Fruit fly (Drosophila melanogaster) S2 (cell line): ENCODE measurements around the gene CG31388.

ENCODE experiments used
- CG8478 ChIP-seq: fragments of >200 bp; optimal IDR thresholded peaks from 2 replicates; lab custom pipeline; 2018
- CTCF ChIP-seq, 2 experiments: fragments of >200 bp; optimal IDR thresholded peaks; 2 replicates each; lab custom pipeline; 2018

DNA sequence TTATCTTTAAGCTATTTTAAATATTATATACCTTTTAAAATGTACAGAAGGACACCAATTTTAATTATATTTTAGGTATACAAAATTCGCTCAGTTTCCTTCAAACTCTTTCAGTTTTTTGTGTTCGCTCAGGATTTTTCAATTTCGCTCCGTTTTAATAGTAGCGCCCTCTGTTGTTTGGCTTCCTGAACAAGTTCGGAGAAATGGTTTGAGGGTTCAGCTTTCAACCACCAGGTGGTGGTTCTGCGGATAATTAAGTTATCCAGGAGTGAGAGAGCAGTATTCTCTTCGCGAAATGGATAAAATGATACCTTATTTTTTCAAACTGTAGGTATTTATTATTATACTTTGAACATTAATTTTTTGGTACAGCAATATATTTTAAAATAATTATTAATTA lies 31.4 kb downstream of the CG31388 start:
- TF ChIP-seq CTCF (optimal IDR thresholded peaks at IDR 0.05; lab: Kevin White, UChicago) = peak; percentile 89 to 96
- no peak for TF ChIP-seq CG8478
